Worm (Caenorhabditis elegans): ENCODE data around the gene F10E9.1.

- TF ChIP-seq nhr-11 (tag; optimal IDR thresholded peaks at IDR 0.05) (no peak), ceh-2 (tag; optimal IDR thresholded peaks at IDR 0.05) (no peak), pqm-1 (tag; optimal IDR thresholded peaks at IDR 0.05) (no peak), unc-42 (tag; optimal IDR thresholded peaks at IDR 0.05) (no peak), K02D7.2 (tag; optimal IDR thresholded peaks at IDR 0.05) (no peak), dmd-4 (tag; optimal IDR thresholded peaks at IDR 0.05; ENCODE audit: borderline replicate concordance) (no peak), tbx-2 (tag; optimal IDR thresholded peaks at IDR 0.05) (no peak), pha-2 (tag; optimal IDR thresholded peaks at IDR 0.05) (no peak), ama-1 (optimal IDR thresholded peaks at IDR 0.05) (no peak), elt-2 (tag; optimal IDR thresholded peaks at IDR 0.05) (no peak), fkh-10 (GFP tag; optimal IDR thresholded peaks at IDR 0.05) (no peak), hlh-30 (tag; optimal IDR thresholded peaks at IDR 0.05; ENCODE audit: insufficient read depth) (no peak), pha-4 (tag; optimal IDR thresholded peaks at IDR 0.05) (no peak), hlh-6 (tag; optimal IDR thresholded peaks at IDR 0.05) (no peak)
Observed at ce11 chrIII:8293260-8293659, 29.7 kb upstream of the F10E9.1 start.
